Worm (Caenorhabditis elegans): ENCODE data around the gene T07G12.3.

T07G12.3 gene

DNA sequence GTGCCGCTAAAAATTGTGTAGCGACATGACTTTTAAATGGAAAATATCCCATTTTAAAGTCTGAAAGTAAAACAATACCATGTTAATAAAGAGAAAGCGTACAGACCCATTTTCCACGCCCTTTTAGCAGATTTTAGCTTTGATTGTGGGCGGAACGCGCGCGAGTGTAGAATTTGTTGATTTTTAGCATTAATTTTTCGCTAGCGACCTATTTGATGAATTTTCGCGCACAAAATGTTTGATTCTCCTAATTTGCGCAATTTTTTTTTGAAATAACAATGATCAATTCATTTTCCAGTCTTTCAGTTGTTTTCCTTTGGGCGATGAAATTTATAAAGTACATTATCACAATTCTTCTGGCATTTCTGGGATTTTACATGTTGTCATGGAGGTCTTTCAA lies at the start of gene T07G12.3:
TSS of gene T07G12.3 (plus strand) at position 301 of the 400 bp plus-strand sequence.
- TF ChIP-seq ham-2 (GFP tag; optimal IDR thresholded peaks at IDR 0.05) (no peak), sptf-1 (tag; optimal IDR thresholded peaks at IDR 0.05) (no peak), nhr-237 (tag; optimal IDR thresholded peaks at IDR 0.05) (no peak), lin-13 (tag; optimal IDR thresholded peaks at IDR 0.05) (no peak)

DNA sequence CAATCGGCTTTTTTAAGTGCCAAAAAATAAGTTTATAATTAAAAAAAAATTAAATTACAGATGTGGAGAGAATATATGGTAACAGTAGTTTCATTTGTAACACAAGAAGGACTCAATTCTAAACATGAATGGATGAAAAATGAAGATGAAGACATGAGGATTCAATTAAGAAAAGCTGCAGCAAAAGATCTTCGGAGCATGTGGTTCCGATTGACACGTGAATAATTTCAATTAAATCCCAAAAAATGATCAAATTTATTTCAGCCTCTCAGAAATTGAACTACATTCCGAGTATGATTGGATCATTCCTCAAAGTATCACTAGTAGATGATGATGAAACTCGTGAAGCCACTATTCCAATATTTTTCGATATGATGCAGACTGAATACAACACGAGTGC lies 44.3 kb upstream of the T07G12.3 start:
- TF ChIP-seq nhr-76 (tag; optimal IDR thresholded peaks at IDR 0.05) (no peak), hlh-1 (tag; optimal IDR thresholded peaks at IDR 0.05) (no peak)

DNA sequence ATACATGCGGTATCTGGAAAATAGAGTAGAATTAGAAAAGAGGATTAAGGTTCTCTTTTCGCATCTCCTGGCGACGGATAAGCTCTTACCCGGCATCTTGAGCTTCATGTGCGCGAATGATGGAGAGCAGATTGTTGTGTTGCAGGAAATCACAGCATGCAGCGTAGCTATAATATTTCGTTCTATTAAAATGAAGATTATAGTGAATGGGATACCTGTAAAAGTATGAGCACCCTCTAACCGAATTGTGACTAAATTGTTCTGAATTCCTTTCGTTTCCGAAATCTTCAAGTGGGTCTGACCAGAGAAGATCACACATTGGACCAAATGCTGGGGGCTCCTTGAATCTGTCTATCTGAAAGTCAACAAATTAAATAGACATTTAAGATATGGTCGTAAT lies 35.3 kb upstream of the T07G12.3 start:
- TF ChIP-seq unc-62 (GFP tag; optimal IDR thresholded peaks at IDR 0.05) (no peak), mab-5 (tag; optimal IDR thresholded peaks at IDR 0.05) (no peak), cnd-1 (tag; optimal IDR thresholded peaks at IDR 0.05) (no peak), ceh-39 (tag; optimal IDR thresholded peaks at IDR 0.05) (no peak), tbx-8 (GFP tag; optimal IDR thresholded peaks at IDR 0.05) (no peak), ham-2 (GFP tag; optimal IDR thresholded peaks at IDR 0.05) (no peak), M03D4.4 (tag; optimal IDR thresholded peaks at IDR 0.05) (no peak), lin-32 (GFP tag; optimal IDR thresholded peaks at IDR 0.05) (no peak), drap-1 (GFP tag; optimal IDR thresholded peaks at IDR 0.05) (no peak), blmp-1 (tag; optimal IDR thresholded peaks at IDR 0.05) (no peak), nhr-28 (tag; optimal IDR thresholded peaks at IDR 0.05) (no peak)

DNA sequence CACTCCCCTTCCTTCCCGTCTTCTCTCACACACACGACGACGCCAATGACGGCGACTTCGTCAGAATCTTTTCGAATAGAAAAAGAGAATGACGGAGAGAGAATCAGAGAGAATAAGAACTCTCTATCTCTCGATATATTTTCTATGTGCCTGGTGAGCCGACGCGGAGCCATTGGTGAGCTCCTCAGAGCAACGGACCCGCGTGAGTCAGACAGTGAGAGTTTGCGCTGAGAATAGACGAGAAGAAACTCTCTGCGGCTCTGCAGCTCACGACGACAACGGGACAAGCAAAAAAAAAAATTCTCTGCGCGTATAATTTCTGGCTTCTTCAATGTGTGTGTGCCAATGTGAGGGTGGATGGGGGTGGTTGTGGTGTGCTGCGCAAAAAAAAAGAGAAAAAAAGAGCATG lies 33.8 kb upstream of the T07G12.3 start:
- no peak for TF ChIP-seq zip-8 (tag; optimal IDR thresholded peaks at IDR 0.05)
- peak; percentile 7 for TF ChIP-seq mep-1 (tag; optimal IDR thresholded peaks at IDR 0.05)
- TF ChIP-seq unc-62 (GFP tag; optimal IDR thresholded peaks at IDR 0.05), result peak; percentile 17
- no peak for TF ChIP-seq sem-2 (GFP tag; optimal IDR thresholded peaks at IDR 0.05)
- no peak for TF ChIP-seq pha-4 (tag; optimal IDR thresholded peaks at IDR 0.05)
- TF ChIP-seq ces-1 (GFP tag; optimal IDR thresholded peaks at IDR 0.05), result peak; percentile 22
- no peak for TF ChIP-seq ceh-39 (tag; optimal IDR thresholded peaks at IDR 0.05)
- TF ChIP-seq mab-5 (tag; optimal IDR thresholded peaks at IDR 0.05), result no peak
- no peak for TF ChIP-seq nhr-2 (tag; optimal IDR thresholded peaks at IDR 0.05)
- TF ChIP-seq ceh-43 (GFP tag; optimal IDR thresholded peaks at IDR 0.05), result no peak
- TF ChIP-seq ham-2 (GFP tag; optimal IDR thresholded peaks at IDR 0.05), result no peak
- peak; percentile 36 for TF ChIP-seq sptf-1 (tag; optimal IDR thresholded peaks at IDR 0.05)
- no peak for TF ChIP-seq nhr-76 (tag; optimal IDR thresholded peaks at IDR 0.05)
- no peak for TF ChIP-seq nhr-237 (tag; optimal IDR thresholded peaks at IDR 0.05)
- TF ChIP-seq unc-39 (tag; optimal IDR thresholded peaks at IDR 0.05), result no peak
- no peak for TF ChIP-seq drap-1 (GFP tag; optimal IDR thresholded peaks at IDR 0.05)
- TF ChIP-seq M03D4.4 (tag; optimal IDR thresholded peaks at IDR 0.05), result no peak
- TF ChIP-seq elt-1 (tag; optimal IDR thresholded peaks at IDR 0.05; ENCODE audit: borderline replicate concordance, insufficient read depth), result no peak
- TF ChIP-seq mls-2 (tag; optimal IDR thresholded peaks at IDR 0.05), result peak; percentile 9

DNA sequence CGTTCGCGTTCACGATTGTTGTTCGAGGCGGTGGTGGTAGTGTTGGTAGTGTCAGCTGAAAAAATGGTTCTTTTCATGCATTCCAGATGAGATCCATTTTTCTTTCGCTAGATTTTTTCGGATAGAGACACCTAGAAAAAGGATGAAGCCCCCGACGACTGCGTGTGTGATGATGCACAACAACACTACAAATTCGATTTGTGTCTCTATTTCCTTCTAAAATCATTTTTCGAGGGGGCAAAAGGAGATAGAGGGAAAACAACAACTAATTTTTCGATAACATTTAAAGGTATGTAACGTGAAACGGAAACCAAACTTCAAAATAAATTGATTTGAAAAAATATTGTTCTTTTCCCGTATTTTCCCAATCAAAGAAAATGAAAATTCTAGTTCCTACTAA lies 33.3 kb upstream of the T07G12.3 start:
- TF ChIP-seq ces-1 (GFP tag; optimal IDR thresholded peaks at IDR 0.05), result peak; percentile 75
- no peak for TF ChIP-seq elt-3 (tag; optimal IDR thresholded peaks at IDR 0.05)
- TF ChIP-seq ceh-43 (GFP tag; optimal IDR thresholded peaks at IDR 0.05), result no peak

DNA sequence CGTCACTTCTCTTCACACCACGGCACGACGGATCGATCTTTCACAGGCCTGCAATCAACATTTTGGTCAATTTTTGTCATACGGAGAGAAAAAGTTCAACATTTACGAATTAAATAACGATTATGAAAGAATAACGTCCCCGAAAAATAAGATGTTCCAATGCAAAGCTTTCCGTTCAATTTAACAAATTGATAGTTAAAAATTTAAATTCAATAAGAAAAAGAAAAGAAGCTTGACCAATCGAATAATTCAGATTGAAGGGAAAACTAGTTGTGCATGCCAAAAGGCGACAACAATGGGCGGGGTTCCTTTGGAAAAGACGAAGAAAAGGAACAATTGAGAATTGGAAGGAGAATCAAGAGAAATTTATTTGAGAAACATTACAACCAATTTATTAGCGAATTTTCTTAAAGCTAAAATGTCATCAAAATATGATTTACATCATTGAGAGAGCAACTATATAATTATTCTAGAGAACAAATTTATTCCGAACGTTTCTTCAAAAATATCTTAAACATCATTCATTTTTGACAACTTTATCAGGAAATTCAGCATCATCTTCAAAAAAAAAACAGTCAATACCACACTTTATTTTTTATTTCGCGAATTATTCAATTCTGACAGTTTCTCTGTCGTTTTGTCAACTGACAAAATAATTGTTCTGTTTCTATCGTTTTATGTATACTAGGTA lies 32.0 kb upstream of the T07G12.3 start, which contains the start of gene tax-6:
TSS of gene tax-6 (minus strand) at position 51 of the 691 bp plus-strand sequence.
- TF ChIP-seq lsy-2 (tag; optimal IDR thresholded peaks at IDR 0.05), result no peak
- peak; percentile 7 for TF ChIP-seq ces-1 (GFP tag; optimal IDR thresholded peaks at IDR 0.05)
- no peak for TF ChIP-seq elt-1 (tag; optimal IDR thresholded peaks at IDR 0.05; ENCODE audit: borderline replicate concordance, insufficient read depth)

DNA sequence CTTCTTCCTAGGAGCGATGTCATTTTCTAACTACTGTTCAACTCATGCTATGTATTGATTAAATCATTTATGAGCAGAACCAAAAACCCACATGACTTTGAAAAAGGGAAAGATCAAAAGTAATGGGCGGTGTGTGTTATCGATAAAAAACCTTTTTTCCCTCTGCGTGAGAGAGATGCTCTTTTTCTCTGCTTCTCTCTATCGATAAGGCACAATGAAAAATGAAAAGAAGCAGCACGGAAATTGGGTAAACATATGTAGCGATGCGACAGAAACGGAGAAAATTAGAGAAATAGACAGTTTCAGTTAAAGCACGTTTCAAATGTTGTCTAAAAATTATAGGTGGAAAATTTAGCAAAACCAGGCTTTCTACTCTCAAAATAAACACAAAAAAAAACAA lies 31.4 kb upstream of the T07G12.3 start:
- TF ChIP-seq ces-1 (GFP tag; optimal IDR thresholded peaks at IDR 0.05) (no peak), unc-120 (tag; optimal IDR thresholded peaks at IDR 0.05; ENCODE audit: poor library complexity, severe bottlenecking) (peak; percentile 4), drap-1 (GFP tag; optimal IDR thresholded peaks at IDR 0.05) (no peak), hlh-1 (tag; optimal IDR thresholded peaks at IDR 0.05) (peak; percentile 13)

Data from whole organism, mixed stage, embryonic.